Fruit fly (Drosophila melanogaster) whole organism: Measurements from ENCODE around the gene CG9992.

Source experiments
- CG8478 ChIP-seq: fragments of >200 bp; optimal IDR thresholded peaks from 2 replicates; lab custom pipeline; 2018; ENCODE audit warnings: inconsistent platforms
- Dll ChIP-seq: fragments of >200 bp; optimal IDR thresholded peaks from 2 replicates; lab custom pipeline; 2017
- pan ChIP-seq: fragments of >200 bp; optimal IDR thresholded peaks from 2 replicates; lab custom pipeline; 2017
- psq ChIP-seq: fragments of >200 bp; optimal IDR thresholded peaks from 2 replicates; lab custom pipeline; 2017
- usp ChIP-seq: fragments of >200 bp; optimal IDR thresholded peaks from 2 replicates; lab custom pipeline; 2017; ENCODE audit warnings: missing biosample characterization, missing genetic modification characterization, mixed read lengths

DNA sequence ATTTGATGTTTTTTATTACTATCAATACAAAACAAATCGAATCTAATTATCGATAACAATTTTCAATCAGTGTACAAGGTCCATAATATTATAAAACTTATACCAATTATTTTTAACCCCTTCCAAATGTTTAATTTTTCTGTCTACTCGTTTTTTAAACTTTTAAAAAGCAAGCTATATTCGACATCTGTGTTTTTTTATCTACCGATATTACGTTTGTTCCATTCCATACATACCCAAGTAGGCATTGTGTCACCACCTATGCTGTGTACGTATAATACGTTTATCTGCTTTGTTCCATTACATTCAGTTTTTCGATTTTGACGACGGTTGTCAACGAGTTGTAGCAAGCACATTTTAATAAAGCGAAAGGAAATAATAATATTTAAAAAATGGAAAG lies 23.4 kb downstream of the CG9992 start, which contains the start of gene nonA:
- TF ChIP-seq psq (lab: Kevin White, UChicago) (no peak), CG8478 (lab: Kevin White, UChicago) (no peak), usp (no peak), pan (no peak), Dll (lab: Kevin White, UChicago) (no peak)
